Fruit fly (Drosophila melanogaster) whole organism, adult: ENCODE results near the gene CG31807.
A peak's percentile ranks its signal among the peaks of the same experiment; 100 is the strongest.

Experiments used
- CG11617 ChIP-seq: fragments of 200-800 bp; sonication (Bioruptor generic); optimal IDR thresholded peaks from 2 replicates; lab custom pipeline; 2017; ENCODE audit warnings: mild to moderate bottlenecking, missing biosample characterization, missing genetic modification reagents, missing genetic modification characterization
- CG12768 ChIP-seq: fragments of 200-800 bp; sonication (Bioruptor generic); optimal IDR thresholded peaks from 2 replicates; lab custom pipeline; 2017; ENCODE audit warnings: missing biosample characterization, missing genetic modification characterization, mild to moderate bottlenecking, moderate library complexity, missing genetic modification reagents
- CG14711 ChIP-seq: fragments of 200-800 bp; sonication (Bioruptor generic); optimal IDR thresholded peaks from 2 replicates; lab custom pipeline; 2018; ENCODE audit warnings: missing biosample characterization, mild to moderate bottlenecking, missing genetic modification characterization, moderate library complexity
- CG1620 ChIP-seq: fragments of 200-800 bp; sonication (Bioruptor generic); optimal IDR thresholded peaks from 2 replicates; lab custom pipeline; 2016; ENCODE audit warnings: missing biosample characterization, missing genetic modification characterization
- CG33017 ChIP-seq: fragments of 200-800 bp; sonication (Bioruptor generic); optimal IDR thresholded peaks from 2 replicates; lab custom pipeline; 2018; ENCODE audit warnings: missing biosample characterization, mild to moderate bottlenecking, missing genetic modification characterization, moderate library complexity
- CG5204 ChIP-seq: fragments of 200-800 bp; sonication (Bioruptor generic); optimal IDR thresholded peaks from 2 replicates; lab custom pipeline; 2016; ENCODE audit warnings: missing biosample characterization, missing genetic modification characterization
- CG7045 ChIP-seq: fragments of 200-800 bp; sonication (Bioruptor generic); optimal IDR thresholded peaks from 2 replicates; lab custom pipeline; 2017; ENCODE audit warnings: missing biosample characterization, mild to moderate bottlenecking, missing genetic modification characterization
- CG7101 ChIP-seq: fragments of 200-800 bp; sonication (Bioruptor generic); optimal IDR thresholded peaks from 2 replicates; lab custom pipeline; 2018; ENCODE audit warnings: missing biosample characterization, mild to moderate bottlenecking, missing genetic modification characterization, moderate library complexity
- Clk ChIP-seq: fragments of 200-800 bp; sonication (Bioruptor generic); optimal IDR thresholded peaks from 2 replicates; lab custom pipeline; 2017; ENCODE audit warnings: missing biosample characterization, missing genetic modification characterization
- Crg-1 ChIP-seq: fragments of 200-800 bp; sonication (Bioruptor generic); optimal IDR thresholded peaks from 2 replicates; lab custom pipeline; 2016; ENCODE audit warnings: missing biosample characterization, missing genetic modification characterization
- Hr96 ChIP-seq: fragments of 200-800 bp; sonication (Bioruptor generic); optimal IDR thresholded peaks from 2 replicates; lab custom pipeline; 2016; ENCODE audit warnings: missing biosample characterization, missing genetic modification characterization
- Mnt ChIP-seq: fragments of 200-800 bp; sonication (Bioruptor generic); optimal IDR thresholded peaks from 2 replicates; lab custom pipeline; 2016; ENCODE audit warnings: missing biosample characterization, mild to moderate bottlenecking, missing genetic modification characterization
- bab1 ChIP-seq: fragments of 200-800 bp; sonication (Bioruptor generic); optimal IDR thresholded peaks from 3 replicates; lab custom pipeline; 2019; ENCODE audit warnings: missing biosample characterization, mild to moderate bottlenecking, missing genetic modification characterization, moderate library complexity
- cic ChIP-seq: fragments of 200-800 bp; sonication (Bioruptor generic); optimal IDR thresholded peaks from 2 replicates; lab custom pipeline; 2017; ENCODE audit warnings: missing biosample characterization, mild to moderate bottlenecking, missing genetic modification characterization, moderate library complexity
- cnc ChIP-seq, 2 experiments: fragments of >200 bp; optimal IDR thresholded peaks; 2 replicates each; lab custom pipeline; 2017
- kay ChIP-seq: fragments of 200-800 bp; sonication (Bioruptor generic); peaks from one replicate; lab custom pipeline; 2016; ENCODE audit warnings: missing biosample characterization, missing genetic modification characterization, borderline replicate concordance
- ovo ChIP-seq: fragments of 200-800 bp; sonication (Bioruptor generic); optimal IDR thresholded peaks from 2 replicates; lab custom pipeline; 2016; ENCODE audit warnings: missing biosample characterization, missing genetic modification characterization
- pad ChIP-seq: fragments of 200-800 bp; sonication (Bioruptor generic); optimal IDR thresholded peaks from 3 replicates; lab custom pipeline; 2017; ENCODE audit warnings: missing biosample characterization, missing genetic modification characterization, mild to moderate bottlenecking, moderate library complexity, missing genetic modification reagents
- tj ChIP-seq: fragments of 200-800 bp; sonication (Bioruptor generic); optimal IDR thresholded peaks from 3 replicates; lab custom pipeline; 2017; ENCODE audit warnings: missing biosample characterization, mild to moderate bottlenecking, missing genetic modification characterization, moderate library complexity
- toe ChIP-seq: fragments of 200-800 bp; sonication (Bioruptor generic); optimal IDR thresholded peaks from 2 replicates; lab custom pipeline; 2016; ENCODE audit warnings: missing biosample characterization, missing genetic modification characterization

The CG31807 gene

dm6 chr2L:16710234-16710633, 26.4 kb upstream of the CG31807 start:
- no peak for TF ChIP-seq CG33017 (tag; lab: Kevin White, UChicago)
- no peak for TF ChIP-seq tj (GFP tag; lab: Kevin White, UChicago)
- TF ChIP-seq kay, result no peak

- TF ChIP-seq pad (GFP tag; lab: Kevin White, UChicago), result no peak
- TF ChIP-seq CG5204, result peak; percentile 62
- TF ChIP-seq CG14711 (tag; lab: Kevin White, UChicago), result no peak
- TF ChIP-seq cic (GFP tag; lab: Kevin White, UChicago), result no peak
- peak; percentile 67 for TF ChIP-seq CG33017 (tag; lab: Kevin White, UChicago)
- TF ChIP-seq CG11617 (GFP tag; lab: Kevin White, UChicago), result peak; percentile 38
- no peak for TF ChIP-seq Mnt (GFP tag; lab: Kevin White, UChicago)
- TF ChIP-seq toe (GFP tag; lab: Kevin White, UChicago), result no peak
- TF ChIP-seq CG12768, result no peak
- no peak for TF ChIP-seq Crg-1
- no peak for TF ChIP-seq cnc (optimal IDR thresholded peaks at IDR 0.05; lab: Kevin White, UChicago)
- TF ChIP-seq kay, result no peak
- TF ChIP-seq CG7045, result peak; percentile 53
- peak; percentile 23 for TF ChIP-seq CG7101 (tag; lab: Kevin White, UChicago)
- peak; percentile 29 for TF ChIP-seq tj (GFP tag; lab: Kevin White, UChicago)
These were observed 25.9 kb upstream of the CG31807 start for dm6 chr2L:16709693-16710092.

dm6 chr2L:16706882-16707775, 23.3 kb upstream of the CG31807 start:
- TF ChIP-seq kay, result peak; percentile 49
- TF ChIP-seq bab1, result peak; percentile 22
- TF ChIP-seq CG33017 (tag; lab: Kevin White, UChicago), result no peak
- peak; percentile 83 for TF ChIP-seq tj (GFP tag; lab: Kevin White, UChicago)

- TF ChIP-seq tj (GFP tag; lab: Kevin White, UChicago), result peak; percentile 4
- peak; percentile 71 for TF ChIP-seq toe (GFP tag; lab: Kevin White, UChicago)
- TF ChIP-seq Mnt (GFP tag; lab: Kevin White, UChicago), result peak; percentile 26
- peak; percentile 72 for TF ChIP-seq bab1
- peak; percentile 43 for TF ChIP-seq CG11617 (GFP tag; lab: Kevin White, UChicago)
- peak; percentile 74 for TF ChIP-seq CG5204
- peak; percentile 66 for TF ChIP-seq CG1620 (GFP tag; lab: Kevin White, UChicago)
- peak; percentile 58 for TF ChIP-seq Crg-1
- TF ChIP-seq CG14711 (tag; lab: Kevin White, UChicago), result no peak
- no peak for TF ChIP-seq cic (GFP tag; lab: Kevin White, UChicago)
- TF ChIP-seq cnc (optimal IDR thresholded peaks at IDR 0.05; lab: Kevin White, UChicago), result no peak
- TF ChIP-seq pad (GFP tag; lab: Kevin White, UChicago), result no peak
- no peak for TF ChIP-seq ovo
- TF ChIP-seq CG12768, result no peak
- TF ChIP-seq kay, result peak; percentile 73
- peak; percentile 56 for TF ChIP-seq CG7101 (tag; lab: Kevin White, UChicago)
- peak; percentile 15 for TF ChIP-seq CG33017 (tag; lab: Kevin White, UChicago)
- TF ChIP-seq CG7045, result peak; percentile 62
- peak; percentile 29 for TF ChIP-seq Hr96 (GFP tag; lab: Kevin White, UChicago)
- TF ChIP-seq Clk (GFP tag; lab: Kevin White, UChicago), result no peak
These were observed 19.9 kb upstream of the CG31807 start for dm6 chr2L:16703753-16704152.

- no peak for TF ChIP-seq kay
- TF ChIP-seq bab1, result peak; percentile 6
These were observed 19.3 kb upstream of the CG31807 start for dm6 chr2L:16703008-16703510.

- TF ChIP-seq Mnt (GFP tag; lab: Kevin White, UChicago) (peak; percentile 2), CG33017 (tag; lab: Kevin White, UChicago) (no peak), CG14711 (tag; lab: Kevin White, UChicago) (no peak)
These were observed 6.8 kb upstream of the CG31807 start for dm6 chr2L:16690619-16690908.

- TF ChIP-seq CG14711 (tag; lab: Kevin White, UChicago), result no peak
- TF ChIP-seq toe (GFP tag; lab: Kevin White, UChicago), result no peak
- TF ChIP-seq CG7101 (tag; lab: Kevin White, UChicago), result no peak
- TF ChIP-seq CG12768, result no peak
- no peak for TF ChIP-seq Clk (GFP tag; lab: Kevin White, UChicago)
- TF ChIP-seq CG5204, result peak; percentile 32
- peak; percentile 85 for TF ChIP-seq kay
These were observed 6.2 kb upstream of the CG31807 start for dm6 chr2L:16689800-16690618.
